Fruit fly (Drosophila melanogaster) whole organism, wandering third instar larva: ENCODE data around the gene unc-45.

Source experiments
- Abd-B ChIP-seq: fragments of >200 bp; optimal IDR thresholded peaks from 2 replicates; lab custom pipeline; 2017; ENCODE audit warnings: missing biosample characterization, missing genetic modification characterization
- CG32264 ChIP-seq: fragments of 200-800 bp; sonication (Bioruptor generic); optimal IDR thresholded peaks from 2 replicates; lab custom pipeline; 2016; ENCODE audit warnings: missing biosample characterization, missing genetic modification characterization
- CrebA ChIP-seq: fragments of 200-800 bp; sonication (Bioruptor generic); optimal IDR thresholded peaks from 2 replicates; lab custom pipeline; 2016; ENCODE audit warnings: missing biosample characterization, mild to moderate bottlenecking, missing genetic modification characterization, borderline replicate concordance
- Dif ChIP-seq: fragments of 200-275, 200-300 bp; sonication (Bioruptor generic); optimal IDR thresholded peaks from 2 replicates; lab custom pipeline; 2018; ENCODE audit warnings: missing biosample characterization, missing genetic modification characterization; ENCODE audit not compliant: partially characterized antibody
- GATAd ChIP-seq: sonication (Bioruptor generic); optimal IDR thresholded peaks from 2 replicates; lab custom pipeline; 2016; ENCODE audit warnings: missing biosample characterization, missing genetic modification characterization
- Hnf4 ChIP-seq: fragments of 200-800 bp; sonication (Bioruptor generic); optimal IDR thresholded peaks from 2 replicates; lab custom pipeline; 2016; ENCODE audit warnings: missing biosample characterization, mild to moderate bottlenecking, missing genetic modification characterization
- Myc ChIP-seq: fragments of >200 bp; optimal IDR thresholded peaks from 2 replicates; lab custom pipeline; 2017
- OdsH ChIP-seq: fragments of 200-800 bp; sonication (Bioruptor generic); optimal IDR thresholded peaks from 2 replicates; lab custom pipeline; 2016; ENCODE audit warnings: missing biosample characterization, mild to moderate bottlenecking, missing genetic modification characterization
- Sp1 ChIP-seq: fragments of 200-800 bp; sonication (Bioruptor generic); optimal IDR thresholded peaks from 3 replicates; lab custom pipeline; 2019; ENCODE audit warnings: missing biosample characterization, mild to moderate bottlenecking, missing genetic modification characterization, moderate library complexity
- fru ChIP-seq: fragments of 200-800 bp; sonication (Bioruptor generic); optimal IDR thresholded peaks from 3 replicates; lab custom pipeline; 2016; ENCODE audit warnings: missing biosample characterization, mild to moderate bottlenecking, missing genetic modification characterization
- lola ChIP-seq: fragments of >200 bp; optimal IDR thresholded peaks from 2 replicates; lab custom pipeline; 2017; ENCODE audit warnings: missing biosample characterization, missing genetic modification characterization
- pan ChIP-seq: fragments of >200 bp; optimal IDR thresholded peaks from 2 replicates; lab custom pipeline; 2017
- sage ChIP-seq: fragments of 200-800 bp; sonication (Bioruptor generic); optimal IDR thresholded peaks from 2 replicates; lab custom pipeline; 2016; ENCODE audit warnings: missing biosample characterization, mild to moderate bottlenecking, missing genetic modification characterization
- usp ChIP-seq: fragments of >200 bp; optimal IDR thresholded peaks from 2 replicates; lab custom pipeline; 2017; ENCODE audit warnings: missing biosample characterization, missing genetic modification characterization

dm6 chr3R:8013121-8014009 lies 19.7 kb upstream of the unc-45 start, which contains the start of the genes CG10435 and Pbp95:
- no peak for TF ChIP-seq fru (GFP tag; lab: Kevin White, UChicago)
- TF ChIP-seq OdsH (GFP tag; lab: Kevin White, UChicago) = peak; percentile 28
- no peak for TF ChIP-seq usp
- no peak for TF ChIP-seq sage (GFP tag; lab: Kevin White, UChicago)
- no peak for TF ChIP-seq lola
- no peak for TF ChIP-seq GATAd (GFP tag; lab: Kevin White, UChicago)
- TF ChIP-seq Myc = peak; percentile 67
- TF ChIP-seq CrebA (GFP tag; lab: Kevin White, UChicago) = no peak
- TF ChIP-seq Dif (GFP tag; lab: Kevin White, UChicago) = peak; percentile 7
- TF ChIP-seq pan (lab: Kevin White, UChicago) = no peak
- no peak for TF ChIP-seq CG32264 (GFP tag; lab: Kevin White, UChicago)
- TF ChIP-seq Hnf4 (GFP tag; lab: Kevin White, UChicago) = peak; percentile 80
- TF ChIP-seq Sp1 (GFP tag; lab: Kevin White, UChicago) = no peak
- TF ChIP-seq Abd-B (GFP tag; lab: Kevin White, UChicago) = no peak
